Worm (Caenorhabditis elegans): Measurements from ENCODE around the gene K10D6.4.

The K10D6.4 gene

DNA sequence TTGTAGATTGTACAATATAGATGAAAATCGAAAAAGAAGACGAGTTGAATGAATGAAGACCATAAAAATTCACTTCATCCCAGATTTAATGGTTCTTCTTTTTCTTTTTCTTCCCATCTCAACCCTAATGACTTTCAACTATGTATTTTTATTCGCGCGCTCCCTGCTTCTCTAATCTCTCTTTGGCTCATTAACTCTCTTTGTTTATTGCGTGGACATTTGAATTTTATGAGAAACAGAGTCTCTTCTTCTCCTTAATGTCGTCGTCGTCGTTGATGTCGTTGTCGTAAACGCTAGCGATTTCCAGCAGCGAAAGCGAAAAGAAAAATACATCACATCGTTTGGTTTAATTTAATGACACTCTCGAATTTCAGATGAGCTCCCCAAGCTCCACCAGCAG is 12.8 kb downstream of the K10D6.4 start:
- TF ChIP-seq dpl-1 (GFP tag; optimal IDR thresholded peaks at IDR 0.05) (no peak), nhr-179 (tag; optimal IDR thresholded peaks at IDR 0.05) (no peak), lin-35 (GFP tag; optimal IDR thresholded peaks at IDR 0.05) (no peak), lsy-27 (tag; optimal IDR thresholded peaks at IDR 0.05; ENCODE audit: borderline replicate concordance, insufficient read depth) (no peak), ets-4 (GFP tag; optimal IDR thresholded peaks at IDR 0.05) (no peak), hmg-20 (GFP tag; IDR thresholded peaks at IDR 0.05) (no peak), ceh-40 (GFP tag; IDR thresholded peaks at IDR 0.05) (no peak), madf-8 (GFP tag; conservative IDR thresholded peaks at IDR 0.05) (no peak), nhr-120 (GFP tag; IDR thresholded peaks at IDR 0.05) (no peak), xnd-1 (tag; optimal IDR thresholded peaks at IDR 0.05) (no peak), hmg-1.2 (GFP tag; IDR thresholded peaks at IDR 0.05) (no peak), ama-1 (optimal IDR thresholded peaks at IDR 0.05) (no peak), ama-1 (GFP tag; optimal IDR thresholded peaks at IDR 0.05) (no peak), die-1 (tag; optimal IDR thresholded peaks at IDR 0.05) (no peak), ceh-79 (tag; optimal IDR thresholded peaks at IDR 0.05) (no peak), Y79H2A.3 (GFP tag; conservative IDR thresholded peaks at IDR 0.05) (no peak), somi-1 (GFP tag; optimal IDR thresholded peaks at IDR 0.05) (no peak), rec-8 (tag; optimal IDR thresholded peaks at IDR 0.05) (no peak)

DNA sequence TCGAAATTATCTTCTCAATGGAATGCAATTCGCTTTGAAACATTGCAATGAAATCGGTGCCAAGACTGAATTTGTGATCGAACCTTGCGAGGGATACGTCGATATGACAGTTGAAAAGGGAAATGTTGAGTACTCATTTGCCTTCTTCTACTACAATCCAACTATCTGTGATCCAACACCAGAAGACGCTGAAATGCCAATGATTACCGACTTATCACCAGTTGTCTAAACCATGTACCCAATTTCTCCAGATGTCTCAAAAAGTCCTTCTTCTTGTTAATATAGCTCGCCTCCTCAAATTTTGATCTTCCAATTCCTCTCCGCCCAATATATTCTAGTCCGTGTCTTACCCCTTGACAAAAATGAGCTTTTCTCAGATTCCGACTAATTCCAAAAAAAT is 14.4 kb downstream of the K10D6.4 start:
- TF ChIP-seq attf-6 (GFP tag; IDR thresholded peaks at IDR 0.05) (no peak), madf-6 (GFP tag; IDR thresholded peaks at IDR 0.05) (no peak), somi-1 (GFP tag; optimal IDR thresholded peaks at IDR 0.05) (no peak), T26A5.8 (tag; optimal IDR thresholded peaks at IDR 0.05) (no peak), dpl-1 (GFP tag; optimal IDR thresholded peaks at IDR 0.05) (no peak), F39B2.1 (GFP tag; IDR thresholded peaks at IDR 0.05) (no peak), xnd-1 (tag; optimal IDR thresholded peaks at IDR 0.05) (no peak), dpff-1 (tag; optimal IDR thresholded peaks at IDR 0.05) (no peak)

DNA sequence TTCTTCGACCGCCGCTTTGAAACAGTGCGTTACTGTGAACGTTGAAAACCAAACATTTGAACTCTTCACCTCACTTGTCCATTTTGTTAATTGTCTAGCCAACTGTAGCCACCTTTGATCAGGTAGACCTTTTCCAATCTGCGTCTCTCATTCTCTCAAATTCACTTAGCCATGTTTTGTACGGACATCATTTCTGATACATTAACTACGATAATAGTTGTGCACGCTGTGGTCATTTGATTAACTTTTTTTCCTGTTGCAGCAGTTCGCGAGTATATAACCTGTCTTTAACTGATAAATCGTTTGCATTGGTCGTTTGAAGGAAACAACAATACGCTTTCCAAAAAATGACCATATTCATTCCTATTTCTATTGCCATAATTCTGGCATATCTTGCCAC is 15.7 kb downstream of the K10D6.4 start, which contains the start of gene cyp-29A2:
Gene cyp-29A2, plus strand, starts transcription at position 190 of the 400 bp plus-strand sequence.
- TF ChIP-seq ZK185.1 (tag; optimal IDR thresholded peaks at IDR 0.05; ENCODE audit: poor library complexity, severe bottlenecking) (no peak), snpc-1.3 (tag; optimal IDR thresholded peaks at IDR 0.05; ENCODE audit: insufficient read depth) (no peak), atf-7 (tag; optimal IDR thresholded peaks at IDR 0.05) (no peak), egl-44 (GFP tag; IDR thresholded peaks at IDR 0.05) (no peak), nhr-80 (tag; optimal IDR thresholded peaks at IDR 0.05) (no peak), ceh-40 (GFP tag; IDR thresholded peaks at IDR 0.05) (no peak), tbx-9 (tag; optimal IDR thresholded peaks at IDR 0.05; ENCODE audit: borderline replicate concordance) (no peak)

DNA sequence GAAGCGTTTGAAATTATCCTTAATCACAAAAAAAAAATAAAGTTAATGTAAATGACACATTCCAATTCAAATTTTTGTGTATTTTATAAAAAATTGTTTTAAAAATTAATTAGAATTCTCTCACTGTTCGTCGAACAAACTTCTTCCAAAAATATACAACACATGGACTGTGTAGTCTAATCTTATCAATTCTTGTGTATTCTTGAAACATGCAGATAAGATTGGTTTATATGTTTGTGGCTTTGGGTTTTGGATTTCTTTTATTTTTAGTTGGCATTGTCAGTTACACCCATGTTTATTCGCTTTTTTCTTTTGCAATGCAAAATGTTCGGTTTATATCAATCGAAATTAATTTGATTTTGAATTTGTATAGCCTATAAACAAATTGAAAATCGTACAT is 18.7 kb downstream of the K10D6.4 start:
- TF ChIP-seq rcor-1 (GFP tag; IDR thresholded peaks at IDR 0.05) (no peak), hlh-12 (tag; optimal IDR thresholded peaks at IDR 0.05) (no peak), attf-5 (GFP tag; optimal IDR thresholded peaks at IDR 0.05) (no peak), lsy-27 (tag; optimal IDR thresholded peaks at IDR 0.05; ENCODE audit: borderline replicate concordance, insufficient read depth) (no peak), ztf-28 (GFP tag; IDR thresholded peaks at IDR 0.05) (no peak), lin-35 (GFP tag; optimal IDR thresholded peaks at IDR 0.05) (no peak), attf-6 (GFP tag; IDR thresholded peaks at IDR 0.05) (no peak), tlf-1 (GFP tag; optimal IDR thresholded peaks at IDR 0.05) (no peak), K12H6.12 (tag; optimal IDR thresholded peaks at IDR 0.05) (no peak), Y53F4B.3 (GFP tag; IDR thresholded peaks at IDR 0.05) (no peak), lin-40 (tag; optimal IDR thresholded peaks at IDR 0.05) (no peak), athp-1 (tag; optimal IDR thresholded peaks at IDR 0.05) (no peak), somi-1 (GFP tag; optimal IDR thresholded peaks at IDR 0.05) (no peak)
